Worm (Caenorhabditis elegans): ENCODE results near the gene klf-2.

DNA sequence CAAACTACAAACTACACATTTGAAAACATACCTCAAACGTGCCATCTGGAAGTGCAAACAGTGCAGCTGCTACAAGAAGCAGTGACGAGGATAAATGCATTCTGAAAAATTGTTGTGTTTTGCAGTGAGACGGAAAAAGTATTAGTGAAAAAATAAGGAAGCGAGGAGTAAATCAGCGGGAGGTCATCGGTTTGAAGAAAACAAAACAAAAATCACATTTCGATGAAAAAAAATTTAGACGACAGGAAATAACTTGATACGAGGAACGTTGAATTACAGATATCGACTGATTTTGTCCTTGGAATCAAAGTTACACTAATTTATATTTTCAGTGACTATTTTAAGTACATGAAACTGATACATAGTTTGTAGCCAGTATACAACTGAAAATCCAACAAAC is 6.1 kb downstream of the klf-2 start, which contains the start of gene F53F8.4:
- TF ChIP-seq fos-1 (tag; optimal IDR thresholded peaks at IDR 0.05) (no peak), unc-39 (tag; optimal IDR thresholded peaks at IDR 0.05) (no peak), egl-27 (tag; optimal IDR thresholded peaks at IDR 0.05) (no peak), lin-13 (GFP tag; optimal IDR thresholded peaks at IDR 0.05) (no peak), elt-1 (tag; optimal IDR thresholded peaks at IDR 0.05) (no peak), skn-1 (tag; optimal IDR thresholded peaks at IDR 0.05) (no peak), lin-39 (tag; optimal IDR thresholded peaks at IDR 0.05) (no peak), nhr-11 (tag; optimal IDR thresholded peaks at IDR 0.05) (no peak), ZK546.5 (tag; optimal IDR thresholded peaks at IDR 0.05) (no peak)
